Fruit fly (Drosophila melanogaster): ENCODE measurements around the gene CG42371.

CG42371 gene

dm6 chr2L:2201107-2201561 is 15.9 kb downstream of the CG42371 start (continued):
- TF ChIP-seq CG6689 (GFP tag; IDR thresholded peaks at IDR 0.05) = peak; percentile 78
- peak; percentile 84 for TF ChIP-seq ewg (GFP tag; optimal IDR thresholded peaks at IDR 0.05)
- TF ChIP-seq NC2α (GFP tag; optimal IDR thresholded peaks at IDR 0.05) = peak; percentile 30
- peak; percentile 6 for TF ChIP-seq Ets97D (GFP tag; optimal IDR thresholded peaks at IDR 0.05)
- peak; percentile 90 for TF ChIP-seq phol (tag; optimal IDR thresholded peaks at IDR 0.05)
- TF ChIP-seq ERR (GFP tag; optimal IDR thresholded peaks at IDR 0.05) = peak; percentile 24
- no peak for TF ChIP-seq ham (GFP tag; IDR thresholded peaks at IDR 0.05)
- TF ChIP-seq gsb-n (tag; optimal IDR thresholded peaks at IDR 0.05) = peak; percentile 91
- TF ChIP-seq CG8765 (GFP tag; IDR thresholded peaks at IDR 0.05) = peak; percentile 25; the same call in 1 of the 2 replicates
- peak; percentile 75 for TF ChIP-seq grau (tag; optimal IDR thresholded peaks at IDR 0.05)
- TF ChIP-seq CG6254 (GFP tag; optimal IDR thresholded peaks at IDR 0.05) = peak; percentile 91
- no peak for TF ChIP-seq klu (GFP tag; IDR thresholded peaks at IDR 0.05)
- peak; percentile 86 for TF ChIP-seq gcm (GFP tag; optimal IDR thresholded peaks at IDR 0.05)
- peak; percentile 12 for TF ChIP-seq CG13296 (GFP tag; optimal IDR thresholded peaks at IDR 0.05)
- TF ChIP-seq Dad (GFP tag; optimal IDR thresholded peaks at IDR 0.05) = peak; percentile 59
- no peak for TF ChIP-seq Sin3A (optimal IDR thresholded peaks at IDR 0.05)
- TF ChIP-seq bigmax (GFP tag; optimal IDR thresholded peaks at IDR 0.05) = peak; percentile 9
- peak; percentile 63 for TF ChIP-seq peb (GFP tag; IDR thresholded peaks at IDR 0.05)
- 0 out of 3 replicates have a peak, but pooled peaks have one; percentile 12 for TF ChIP-seq knrl (GFP tag; IDR thresholded peaks at IDR 0.05; ENCODE audit: partially characterized antibody)
- TF ChIP-seq tap (tag; optimal IDR thresholded peaks at IDR 0.05) = peak; percentile 85
- TF ChIP-seq CG15073 (GFP tag; optimal IDR thresholded peaks at IDR 0.05) = peak; percentile 22
- peak; percentile 81 for TF ChIP-seq CG17568 (GFP tag; optimal IDR thresholded peaks at IDR 0.05)
- TF ChIP-seq nerfin-1 (tag; optimal IDR thresholded peaks at IDR 0.05) = peak; percentile 92
- TF ChIP-seq nau (GFP tag; optimal IDR thresholded peaks at IDR 0.05) = peak; percentile 86
- peak; percentile 88 for TF ChIP-seq oc (tag; optimal IDR thresholded peaks at IDR 0.05)
- TF ChIP-seq E2f1 (GFP tag; IDR thresholded peaks at IDR 0.05) = peak; percentile 73
- no peak for TF ChIP-seq sna (GFP tag; IDR thresholded peaks at IDR 0.05; ENCODE audit: partially characterized antibody)
- TF ChIP-seq CG31441 (GFP tag; IDR thresholded peaks at IDR 0.05) = no peak; the same call in none of the 2 replicates
- no peak; the same call in 1 of the 2 replicates for TF ChIP-seq Lim3 (GFP tag; IDR thresholded peaks at IDR 0.05)
- no peak for TF ChIP-seq Dll (GFP tag; IDR thresholded peaks at IDR 0.05; ENCODE audit: partially characterized antibody)
- TF ChIP-seq CG7271 (tag; optimal IDR thresholded peaks at IDR 0.05) = peak; percentile 6
- TF ChIP-seq Vsx1 (GFP tag; optimal IDR thresholded peaks at IDR 0.05) = peak; percentile 82
- 0 out of 2 replicates have a peak, but pooled peaks have one; percentile 39 for TF ChIP-seq CG5953 (GFP tag; IDR thresholded peaks at IDR 0.05)
- no peak for TF ChIP-seq B-H1 (GFP tag; IDR thresholded peaks at IDR 0.05)
- peak; percentile 77 for TF ChIP-seq CG17385 (GFP tag; optimal IDR thresholded peaks at IDR 0.05)
- no peak for TF ChIP-seq Oaz (GFP tag; IDR thresholded peaks at IDR 0.05)
- TF ChIP-seq CG7786 (GFP tag; optimal IDR thresholded peaks at IDR 0.05) = peak; percentile 59
- TF ChIP-seq CG9817 (tag; optimal IDR thresholded peaks at IDR 0.05) = peak; percentile 35
- peak; percentile 31 for TF ChIP-seq eyg (GFP tag; optimal IDR thresholded peaks at IDR 0.05)
- peak; percentile 96 for TF ChIP-seq CG18262 (tag; optimal IDR thresholded peaks at IDR 0.05)
- TF ChIP-seq CoRest (tag; optimal IDR thresholded peaks at IDR 0.05) = peak; percentile 89
- peak; percentile 88 for TF ChIP-seq CG10431 (GFP tag; optimal IDR thresholded peaks at IDR 0.05)
- no peak for TF ChIP-seq CG1832 (GFP tag; optimal IDR thresholded peaks at IDR 0.05)
- TF ChIP-seq CG10959 (GFP tag; IDR thresholded peaks at IDR 0.05) = peak; percentile 76
- TF ChIP-seq gce (GFP tag; IDR thresholded peaks at IDR 0.05) = peak; percentile 62; the same call in 2 of the 3 replicates
- TF ChIP-seq CG14710 (tag; optimal IDR thresholded peaks at IDR 0.05) = peak; percentile 95
- TF ChIP-seq Max (GFP tag; optimal IDR thresholded peaks at IDR 0.05) = peak; percentile 81
- TF ChIP-seq gt (GFP tag; IDR thresholded peaks at IDR 0.05) = peak; percentile 58; the same call in 1 of the 2 replicates
- no peak for TF ChIP-seq NFAT (GFP tag; IDR thresholded peaks at IDR 0.05)
- TF ChIP-seq CG16815 (GFP tag; optimal IDR thresholded peaks at IDR 0.05) = peak; percentile 80

Data from whole organism, embryonic.